Worm (Caenorhabditis elegans): ENCODE data around the gene div-1.

Gene div-1

DNA sequence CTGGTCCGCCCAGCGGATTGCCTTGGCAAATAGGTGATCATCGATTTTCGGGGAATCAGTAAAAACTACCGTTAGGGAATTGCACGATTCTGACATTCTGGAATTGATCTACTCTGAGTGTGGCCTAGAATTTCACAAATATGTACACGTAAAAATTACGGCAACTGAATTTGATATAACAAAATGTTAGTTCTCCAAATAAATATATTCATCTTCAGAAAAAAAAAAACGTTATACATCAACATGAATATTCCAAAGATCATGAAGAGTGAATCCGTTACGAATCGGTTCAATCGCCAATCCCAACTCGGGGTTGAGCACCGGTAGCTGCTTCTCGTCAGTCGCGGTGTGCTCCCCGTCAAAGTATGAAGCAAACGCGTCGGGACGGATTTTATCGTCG lies 10.3 kb upstream of the div-1 start, which contains the start of gene rip-1:
Gene rip-1, minus strand, starts transcription at position 101 of the 400 bp plus-strand sequence.
- TF ChIP-seq ceh-39 (tag; optimal IDR thresholded peaks at IDR 0.05) = no peak
- TF ChIP-seq unc-62 (GFP tag; optimal IDR thresholded peaks at IDR 0.05) = no peak
- TF ChIP-seq elt-3 (tag; optimal IDR thresholded peaks at IDR 0.05) = no peak
- no peak for TF ChIP-seq ceh-83 (GFP tag; optimal IDR thresholded peaks at IDR 0.05)
- TF ChIP-seq bed-3 (GFP tag; optimal IDR thresholded peaks at IDR 0.05) = no peak
- no peak for TF ChIP-seq lin-13 (tag; optimal IDR thresholded peaks at IDR 0.05)
- no peak for TF ChIP-seq sptf-1 (tag; optimal IDR thresholded peaks at IDR 0.05)
- no peak for TF ChIP-seq ces-1 (GFP tag; optimal IDR thresholded peaks at IDR 0.05)
- TF ChIP-seq ztf-11 (tag; optimal IDR thresholded peaks at IDR 0.05) = no peak
- TF ChIP-seq mep-1 (tag; optimal IDR thresholded peaks at IDR 0.05) = no peak
- TF ChIP-seq nhr-12 (tag; optimal IDR thresholded peaks at IDR 0.05) = no peak
- no peak for TF ChIP-seq zip-8 (tag; optimal IDR thresholded peaks at IDR 0.05)
- no peak for TF ChIP-seq nhr-28 (tag; optimal IDR thresholded peaks at IDR 0.05)
- no peak for TF ChIP-seq tbx-8 (GFP tag; optimal IDR thresholded peaks at IDR 0.05)
- no peak for TF ChIP-seq unc-120 (tag; optimal IDR thresholded peaks at IDR 0.05; ENCODE audit: poor library complexity, severe bottlenecking)

DNA sequence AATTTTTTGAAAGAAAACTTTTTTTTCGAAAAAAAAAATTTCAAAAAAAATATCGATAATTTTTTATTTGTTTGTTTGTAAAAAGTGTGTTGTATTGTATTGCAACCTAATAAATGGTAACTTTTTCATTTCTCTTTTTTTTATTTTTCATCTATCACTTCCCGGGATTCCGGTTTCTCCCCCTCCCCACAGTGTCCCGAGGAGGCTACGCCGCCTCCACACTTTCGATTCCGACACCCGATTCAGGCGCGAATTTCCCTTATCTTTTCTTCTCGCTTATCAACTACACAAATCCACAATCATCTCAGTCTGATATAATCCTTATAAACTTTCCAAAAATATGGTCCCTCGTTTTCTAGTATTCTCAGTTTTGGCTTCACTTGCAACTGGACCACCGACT lies 6.2 kb upstream of the div-1 start, which contains the start of gene R01H10.4:
Gene R01H10.4, plus strand, starts transcription at position 236 of the 400 bp plus-strand sequence.
- TF ChIP-seq nhr-2 (tag; optimal IDR thresholded peaks at IDR 0.05) = no peak
- TF ChIP-seq unc-62 (GFP tag; optimal IDR thresholded peaks at IDR 0.05) = no peak
- no peak for TF ChIP-seq mab-5 (tag; optimal IDR thresholded peaks at IDR 0.05)
- TF ChIP-seq zip-8 (tag; optimal IDR thresholded peaks at IDR 0.05) = no peak
- TF ChIP-seq nhr-76 (tag; optimal IDR thresholded peaks at IDR 0.05) = no peak
- no peak for TF ChIP-seq ceh-39 (tag; optimal IDR thresholded peaks at IDR 0.05)
- no peak for TF ChIP-seq blmp-1 (tag; optimal IDR thresholded peaks at IDR 0.05)
- no peak for TF ChIP-seq lsy-2 (tag; optimal IDR thresholded peaks at IDR 0.05)
- TF ChIP-seq nhr-12 (tag; optimal IDR thresholded peaks at IDR 0.05) = no peak
- TF ChIP-seq snpc-4 (tag; optimal IDR thresholded peaks at IDR 0.05) = no peak
- no peak for TF ChIP-seq nhr-28 (tag; optimal IDR thresholded peaks at IDR 0.05)
- no peak for TF ChIP-seq unc-120 (tag; optimal IDR thresholded peaks at IDR 0.05; ENCODE audit: poor library complexity, severe bottlenecking)
- no peak for TF ChIP-seq nhr-237 (tag; optimal IDR thresholded peaks at IDR 0.05)
- no peak for TF ChIP-seq unc-39 (tag; optimal IDR thresholded peaks at IDR 0.05)
- no peak for TF ChIP-seq ztf-11 (tag; optimal IDR thresholded peaks at IDR 0.05)
- no peak for TF ChIP-seq bed-3 (GFP tag; optimal IDR thresholded peaks at IDR 0.05)
- no peak for TF ChIP-seq elt-1 (tag; optimal IDR thresholded peaks at IDR 0.05; ENCODE audit: borderline replicate concordance, insufficient read depth)
- no peak for TF ChIP-seq mep-1 (tag; optimal IDR thresholded peaks at IDR 0.05)
- TF ChIP-seq M03D4.4 (tag; optimal IDR thresholded peaks at IDR 0.05) = no peak
- no peak for TF ChIP-seq ces-1 (GFP tag; optimal IDR thresholded peaks at IDR 0.05)

DNA sequence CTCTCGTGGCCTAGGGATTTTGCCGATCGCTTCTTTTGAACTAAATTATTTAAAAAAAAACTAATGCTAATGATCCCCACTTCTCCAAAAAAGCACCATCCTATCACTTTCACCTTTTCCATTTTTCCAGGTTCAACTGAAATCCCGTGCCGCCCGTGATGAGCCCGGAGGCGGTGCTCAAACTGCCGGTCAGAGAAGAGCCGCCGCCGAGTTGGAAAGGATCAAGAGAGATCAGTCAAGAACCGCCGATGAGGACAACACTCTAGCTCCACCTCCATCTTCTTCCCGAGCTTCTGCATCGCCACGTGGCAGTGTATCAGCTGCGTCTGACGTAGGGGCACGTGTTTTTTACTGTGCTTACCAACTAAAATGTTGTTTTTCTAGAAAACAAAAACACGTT lies 5.0 kb upstream of the div-1 start:
- TF ChIP-seq lin-32 (GFP tag; optimal IDR thresholded peaks at IDR 0.05) (no peak), ham-2 (GFP tag; optimal IDR thresholded peaks at IDR 0.05) (no peak), nhr-2 (tag; optimal IDR thresholded peaks at IDR 0.05) (no peak), zip-8 (tag; optimal IDR thresholded peaks at IDR 0.05) (no peak), sptf-1 (tag; optimal IDR thresholded peaks at IDR 0.05) (no peak), sem-2 (GFP tag; optimal IDR thresholded peaks at IDR 0.05) (no peak), pha-4 (tag; optimal IDR thresholded peaks at IDR 0.05) (no peak), nhr-12 (tag; optimal IDR thresholded peaks at IDR 0.05) (no peak), ztf-11 (tag; optimal IDR thresholded peaks at IDR 0.05) (no peak), mab-5 (tag; optimal IDR thresholded peaks at IDR 0.05) (no peak), mls-2 (tag; optimal IDR thresholded peaks at IDR 0.05) (no peak), tbx-8 (GFP tag; optimal IDR thresholded peaks at IDR 0.05) (no peak), snpc-4 (tag; optimal IDR thresholded peaks at IDR 0.05) (no peak)

DNA sequence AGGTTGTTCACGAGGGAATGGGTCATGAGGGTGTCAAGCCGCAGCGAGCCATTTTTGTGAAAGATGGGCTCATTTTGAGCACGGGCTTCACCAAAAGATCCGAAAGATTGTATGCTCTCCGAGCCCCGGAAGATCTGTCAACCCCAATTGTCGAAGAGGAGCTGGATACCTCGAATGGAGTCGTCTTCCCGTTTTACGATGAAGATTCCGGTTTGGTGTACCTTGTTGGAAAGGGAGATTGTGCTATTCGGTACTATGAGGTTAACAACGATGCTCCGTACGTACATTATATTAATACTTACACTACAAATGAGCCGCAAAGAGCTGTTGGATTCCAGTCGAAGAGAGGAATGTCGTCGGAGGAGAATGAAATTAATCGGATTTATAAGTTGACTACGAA lies 2.8 kb upstream of the div-1 start:
- TF ChIP-seq tbx-8 (GFP tag; optimal IDR thresholded peaks at IDR 0.05) = no peak
- no peak for TF ChIP-seq mab-5 (tag; optimal IDR thresholded peaks at IDR 0.05)
- TF ChIP-seq M03D4.4 (tag; optimal IDR thresholded peaks at IDR 0.05) = no peak
- TF ChIP-seq flh-1 (GFP tag; optimal IDR thresholded peaks at IDR 0.05) = no peak
- no peak for TF ChIP-seq nhr-76 (tag; optimal IDR thresholded peaks at IDR 0.05)
- no peak for TF ChIP-seq lsy-2 (tag; optimal IDR thresholded peaks at IDR 0.05)
- TF ChIP-seq hlh-1 (tag; optimal IDR thresholded peaks at IDR 0.05) = no peak
- TF ChIP-seq lin-32 (GFP tag; optimal IDR thresholded peaks at IDR 0.05) = no peak
- TF ChIP-seq blmp-1 (tag; optimal IDR thresholded peaks at IDR 0.05) = no peak
- no peak for TF ChIP-seq nhr-12 (tag; optimal IDR thresholded peaks at IDR 0.05)
- no peak for TF ChIP-seq ceh-39 (tag; optimal IDR thresholded peaks at IDR 0.05)
- no peak for TF ChIP-seq nhr-237 (tag; optimal IDR thresholded peaks at IDR 0.05)
- no peak for TF ChIP-seq zip-8 (tag; optimal IDR thresholded peaks at IDR 0.05)
- TF ChIP-seq sptf-1 (tag; optimal IDR thresholded peaks at IDR 0.05) = no peak
- no peak for TF ChIP-seq ces-1 (GFP tag; optimal IDR thresholded peaks at IDR 0.05)
- TF ChIP-seq sem-2 (GFP tag; optimal IDR thresholded peaks at IDR 0.05) = no peak
- TF ChIP-seq ceh-43 (GFP tag; optimal IDR thresholded peaks at IDR 0.05) = no peak
- no peak for TF ChIP-seq drap-1 (GFP tag; optimal IDR thresholded peaks at IDR 0.05)

Measured in whole organism, mixed stage, embryonic.